Worm (Caenorhabditis elegans) whole organism, L2 larva: Measurements from ENCODE around the gene set-16.

ENCODE experiments used
- C34F6.9 ChIP-seq: fragments of 150-350 bp; optimal IDR thresholded peaks from 2 replicates; lab custom pipeline; 2014; ENCODE audit warnings: missing biosample characterization, missing genetic modification characterization
- F13H6.1 ChIP-seq: sonication (generic microtip); optimal IDR thresholded peaks from 2 replicates; lab custom pipeline; 2016; ENCODE audit warnings: missing genetic modification characterization, missing compliant biosample characterization
- R02D3.7 ChIP-seq: fragments of 150-350 bp; optimal IDR thresholded peaks from 2 replicates; lab custom pipeline; 2014; ENCODE audit warnings: missing biosample characterization, missing genetic modification characterization
- Y55F3AM.14 ChIP-seq: fragments of 200-800 bp; sonication (Bioruptor generic); optimal IDR thresholded peaks from 2 replicates; lab custom pipeline; 2018; ENCODE audit warnings: mild to moderate bottlenecking, missing genetic modification characterization, missing compliant biosample characterization
- ZK546.5 ChIP-seq: sonication (generic microtip); optimal IDR thresholded peaks from 2 replicates; lab custom pipeline; 2017; ENCODE audit warnings: missing biosample characterization, missing genetic modification characterization
- blmp-1 ChIP-seq: sonication (generic microtip); optimal IDR thresholded peaks from 2 replicates; lab custom pipeline; 2017; ENCODE audit warnings: missing genetic modification characterization, mild to moderate bottlenecking, missing compliant biosample characterization, antibody characterized with exemption, moderate library complexity; ENCODE audit not compliant: insufficient read depth
- ceh-16 ChIP-seq: fragments of 150-350 bp; optimal IDR thresholded peaks from 2 replicates; lab custom pipeline; 2014; ENCODE audit warnings: missing biosample characterization, missing genetic modification characterization
- ceh-82 ChIP-seq: fragments of 150-350 bp; optimal IDR thresholded peaks from 2 replicates; lab custom pipeline; 2014; ENCODE audit warnings: missing biosample characterization, missing genetic modification characterization
- dmd-4 ChIP-seq: sonication (generic microtip); optimal IDR thresholded peaks from 2 replicates; lab custom pipeline; 2017; ENCODE audit warnings: missing biosample characterization, missing genetic modification characterization
- egl-27 ChIP-seq: sonication (generic microtip); optimal IDR thresholded peaks from 3 replicates; lab custom pipeline; 2017; ENCODE audit warnings: missing biosample characterization, missing genetic modification reagents, missing genetic modification characterization
- elt-1 ChIP-seq: fragments of 150-350 bp; optimal IDR thresholded peaks from 2 replicates; lab custom pipeline; 2014; ENCODE audit warnings: missing biosample characterization, missing genetic modification characterization
- elt-3 ChIP-seq: sonication (generic microtip); optimal IDR thresholded peaks from 2 replicates; lab custom pipeline; 2017; ENCODE audit warnings: missing biosample characterization, missing genetic modification characterization
- fos-1 ChIP-seq: fragments of 150-350 bp; optimal IDR thresholded peaks from 2 replicates; lab custom pipeline; 2014; ENCODE audit warnings: missing biosample characterization, missing genetic modification characterization
- gmeb-1 ChIP-seq: fragments of 150-350 bp; optimal IDR thresholded peaks from 2 replicates; lab custom pipeline; 2014; ENCODE audit warnings: missing biosample characterization, missing genetic modification characterization
- lin-11 ChIP-seq: fragments of 150-350 bp; sonication (generic microtip); optimal IDR thresholded peaks from 2 replicates; lab custom pipeline; 2014; ENCODE audit warnings: missing biosample characterization, missing genetic modification characterization, inconsistent platforms, mixed read lengths
- mab-5 ChIP-seq: fragments of 150-350 bp; optimal IDR thresholded peaks from 2 replicates; lab custom pipeline; 2014; ENCODE audit warnings: missing biosample characterization, missing genetic modification characterization
- mdl-1 ChIP-seq, 2 experiments: fragments of 150-350 bp in 1 of 2; sonication (generic microtip) in 1 of 2; optimal IDR thresholded peaks; 2 replicates each; lab custom pipeline; 2017; ENCODE audit warnings: missing biosample characterization in 2 of 2, missing genetic modification characterization in 2 of 2
- nhr-11 ChIP-seq: fragments of 150-350 bp; optimal IDR thresholded peaks from 2 replicates; lab custom pipeline; 2014; ENCODE audit warnings: missing biosample characterization, missing genetic modification characterization
- nhr-129 ChIP-seq: fragments of 150-350 bp; optimal IDR thresholded peaks from 2 replicates; lab custom pipeline; 2014; ENCODE audit warnings: missing biosample characterization, missing genetic modification characterization
- nhr-23 ChIP-seq: fragments of 150-350 bp; optimal IDR thresholded peaks from 2 replicates; lab custom pipeline; 2014; ENCODE audit warnings: missing biosample characterization, missing genetic modification reagents, missing genetic modification characterization
- nhr-237 ChIP-seq: fragments of 150-350 bp; optimal IDR thresholded peaks from 2 replicates; lab custom pipeline; 2014; ENCODE audit warnings: missing biosample characterization, missing genetic modification characterization
- nhr-25 ChIP-seq: fragments of 150-350 bp; sonication (generic microtip); optimal IDR thresholded peaks from 3 replicates; lab custom pipeline; 2014; ENCODE audit warnings: missing biosample characterization, missing genetic modification characterization
- nhr-77 ChIP-seq: fragments of 150-350 bp; optimal IDR thresholded peaks from 2 replicates; lab custom pipeline; 2014; ENCODE audit warnings: missing biosample characterization, missing genetic modification characterization
- peb-1 ChIP-seq: fragments of 150-350 bp; optimal IDR thresholded peaks from 2 replicates; lab custom pipeline; 2014; ENCODE audit warnings: missing biosample characterization, missing genetic modification characterization
- sem-4 ChIP-seq: fragments of 150-350 bp; optimal IDR thresholded peaks from 2 replicates; lab custom pipeline; 2014; ENCODE audit warnings: missing biosample characterization, missing genetic modification reagents, missing genetic modification characterization
- sma-3 ChIP-seq: sonication (generic microtip); optimal IDR thresholded peaks from 2 replicates; lab custom pipeline; 2016; ENCODE audit warnings: missing genetic modification reagents, missing genetic modification characterization, missing compliant biosample characterization
- sma-9 ChIP-seq, 2 experiments: fragments of 150-350 bp in 1 of 2; sonication (generic microtip) in 1 of 2; optimal IDR thresholded peaks; 2 replicates each; lab custom pipeline; 2014 to 2016; ENCODE audit warnings: missing genetic modification characterization in 2 of 2, mild to moderate bottlenecking in 1 of 2, missing biosample characterization in 1 of 2, missing compliant biosample characterization in 1 of 2, missing genetic modification reagents in 1 of 2, moderate library complexity in 1 of 2
- snpc-4 ChIP-seq: fragments of 150-350 bp; optimal IDR thresholded peaks from 2 replicates; lab custom pipeline; 2014; ENCODE audit warnings: missing biosample characterization, missing genetic modification characterization
- unc-39 ChIP-seq: fragments of 150-350 bp; optimal IDR thresholded peaks from 2 replicates; lab custom pipeline; 2014; ENCODE audit warnings: missing biosample characterization, missing genetic modification characterization
- unc-55 ChIP-seq: fragments of 150-350 bp; sonication (generic microtip); optimal IDR thresholded peaks from 3 replicates; lab custom pipeline; 2014; ENCODE audit warnings: missing biosample characterization, missing genetic modification reagents, missing genetic modification characterization
- unc-62 ChIP-seq: fragments of 150-350 bp; optimal IDR thresholded peaks from 2 replicates; lab custom pipeline; 2014; ENCODE audit warnings: missing biosample characterization, missing genetic modification reagents, missing genetic modification characterization
- zag-1 ChIP-seq: fragments of 150-350 bp; optimal IDR thresholded peaks from 2 replicates; lab custom pipeline; 2014; ENCODE audit warnings: missing biosample characterization, missing genetic modification characterization
- ztf-1 ChIP-seq: fragments of 200-800 bp; sonication (Bioruptor generic); conservative IDR thresholded peaks from 2 replicates; pipeline ENCODE4 v1.3.6; 2022; ENCODE audit warnings: missing genetic modification characterization, missing compliant biosample characterization

set-16 gene

ce11 chrIII:13648540-13648939 lies 4.8 kb downstream of the set-16 start:
- TF ChIP-seq fos-1 (tag; lab: Kevin White, UChicago) (no peak), Y55F3AM.14 (GFP tag; lab: Kevin White, UChicago) (no peak), snpc-4 (tag; lab: Kevin White, UChicago) (no peak), elt-3 (tag; lab: Kevin White, UChicago) (no peak), R02D3.7 (tag; lab: Kevin White, UChicago) (no peak), ztf-1 (GFP tag; lab: Robert Waterston, UW) (no peak), nhr-77 (tag; lab: Kevin White, UChicago) (no peak), elt-1 (tag; lab: Kevin White, UChicago) (no peak), nhr-129 (tag; lab: Kevin White, UChicago) (no peak), unc-62 (GFP tag; lab: Kevin White, UChicago) (no peak), blmp-1 (tag; lab: Kevin White, UChicago) (no peak), sma-3 (GFP tag; lab: Kevin White, UChicago) (no peak), nhr-25 (tag; lab: Kevin White, UChicago) (no peak), mdl-1 (tag; optimal IDR thresholded peaks at IDR 0.05; lab: Kevin White, UChicago) (no peak), unc-55 (GFP tag; lab: Kevin White, UChicago) (no peak)

ce11 chrIII:13651414-13651813 lies 7.7 kb downstream of the set-16 start:
- TF ChIP-seq dmd-4 (tag; lab: Kevin White, UChicago): no peak
- no peak for TF ChIP-seq sma-9 (GFP tag; optimal IDR thresholded peaks at IDR 0.05; lab: Kevin White, UChicago)
- TF ChIP-seq sma-9 (tag; optimal IDR thresholded peaks at IDR 0.05; lab: Kevin White, UChicago): no peak
- no peak for TF ChIP-seq unc-39
- TF ChIP-seq ceh-82: no peak
- TF ChIP-seq blmp-1 (tag; lab: Kevin White, UChicago): no peak
- TF ChIP-seq C34F6.9: no peak

ce11 chrIII:13652010-13652409 lies 8.3 kb downstream of the set-16 start:
- TF ChIP-seq snpc-4 (tag; lab: Kevin White, UChicago) (no peak), mab-5 (tag; lab: Kevin White, UChicago) (no peak), gmeb-1 (tag; lab: Kevin White, UChicago) (no peak), lin-11 (tag; lab: Kevin White, UChicago) (no peak), peb-1 (no peak), sem-4 (tag; lab: Kevin White, UChicago) (no peak), nhr-11 (tag; lab: Kevin White, UChicago) (no peak), nhr-23 (tag; lab: Kevin White, UChicago) (no peak), zag-1 (tag; lab: Kevin White, UChicago) (no peak), blmp-1 (tag; lab: Kevin White, UChicago) (no peak)

ce11 chrIII:13652708-13653107 lies 9.0 kb downstream of the set-16 start:
- TF ChIP-seq nhr-77 (tag; lab: Kevin White, UChicago) (no peak), nhr-25 (tag; lab: Kevin White, UChicago) (no peak), ZK546.5 (tag; lab: Kevin White, UChicago) (no peak), nhr-23 (tag; lab: Kevin White, UChicago) (no peak), zag-1 (tag; lab: Kevin White, UChicago) (no peak)

- no peak for TF ChIP-seq nhr-23 (tag; lab: Kevin White, UChicago)
- TF ChIP-seq nhr-237 (tag; lab: Kevin White, UChicago): no peak
- TF ChIP-seq egl-27 (tag; lab: Kevin White, UChicago): no peak
- TF ChIP-seq dmd-4 (tag; lab: Kevin White, UChicago): no peak
- TF ChIP-seq F13H6.1 (tag; lab: Kevin White, UChicago): no peak
- no peak for TF ChIP-seq unc-55 (GFP tag; lab: Kevin White, UChicago)
- TF ChIP-seq ceh-16 (tag; lab: Kevin White, UChicago): no peak
- no peak for TF ChIP-seq unc-62 (GFP tag; lab: Kevin White, UChicago)
- TF ChIP-seq elt-1 (tag; lab: Kevin White, UChicago): no peak
- no peak for TF ChIP-seq C34F6.9
These were observed 11.2 kb downstream of the set-16 start for ce11 chrIII:13654950-13655349.
